Worm (Caenorhabditis elegans) whole organism, L2 larva: ENCODE measurements around the gene cox-16.

Source experiments
- C34F6.9 ChIP-seq: fragments of 150-350 bp; optimal IDR thresholded peaks from 2 replicates; lab custom pipeline; 2014; ENCODE audit warnings: missing biosample characterization, missing genetic modification characterization
- F13H6.1 ChIP-seq: sonication (generic microtip); optimal IDR thresholded peaks from 2 replicates; lab custom pipeline; 2016; ENCODE audit warnings: missing genetic modification characterization, missing compliant biosample characterization
- R02D3.7 ChIP-seq: fragments of 150-350 bp; optimal IDR thresholded peaks from 2 replicates; lab custom pipeline; 2014; ENCODE audit warnings: missing biosample characterization, missing genetic modification characterization
- Y55F3AM.14 ChIP-seq: fragments of 200-800 bp; sonication (Bioruptor generic); optimal IDR thresholded peaks from 2 replicates; lab custom pipeline; 2018; ENCODE audit warnings: mild to moderate bottlenecking, missing genetic modification characterization, missing compliant biosample characterization
- alr-1 ChIP-seq: fragments of 150-350 bp; optimal IDR thresholded peaks from 2 replicates; lab custom pipeline; 2014; ENCODE audit warnings: missing biosample characterization, missing genetic modification characterization
- aly-2 ChIP-seq: fragments of 150-350 bp; optimal IDR thresholded peaks from 2 replicates; lab custom pipeline; 2014; ENCODE audit warnings: missing biosample characterization, missing genetic modification characterization
- ama-1 ChIP-seq: fragments of 150-350 bp; optimal IDR thresholded peaks from 2 replicates; lab custom pipeline; 2018; ENCODE audit warnings: inconsistent platforms
- blmp-1 ChIP-seq: sonication (generic microtip); optimal IDR thresholded peaks from 2 replicates; lab custom pipeline; 2017; ENCODE audit warnings: missing genetic modification characterization, mild to moderate bottlenecking, missing compliant biosample characterization, antibody characterized with exemption, moderate library complexity; ENCODE audit not compliant: insufficient read depth
- ceh-16 ChIP-seq: fragments of 150-350 bp; optimal IDR thresholded peaks from 2 replicates; lab custom pipeline; 2014; ENCODE audit warnings: missing biosample characterization, missing genetic modification characterization
- elt-1 ChIP-seq: fragments of 150-350 bp; optimal IDR thresholded peaks from 2 replicates; lab custom pipeline; 2014; ENCODE audit warnings: missing biosample characterization, missing genetic modification characterization
- gmeb-1 ChIP-seq: fragments of 150-350 bp; optimal IDR thresholded peaks from 2 replicates; lab custom pipeline; 2014; ENCODE audit warnings: missing biosample characterization, missing genetic modification characterization
- lin-39 ChIP-seq: fragments of 150-350 bp; optimal IDR thresholded peaks from 2 replicates; lab custom pipeline; 2014; ENCODE audit warnings: missing biosample characterization, missing genetic modification reagents, missing genetic modification characterization
- lsy-2 ChIP-seq, 2 experiments: fragments of 150-350 bp in 1 of 2; sonication (generic microtip) in 1 of 2; optimal IDR thresholded peaks; 2 replicates each; lab custom pipeline; 2014 to 2017; ENCODE audit warnings: missing biosample characterization in 2 of 2, missing genetic modification characterization in 2 of 2
- mab-5 ChIP-seq: fragments of 150-350 bp; optimal IDR thresholded peaks from 2 replicates; lab custom pipeline; 2014; ENCODE audit warnings: missing biosample characterization, missing genetic modification characterization
- mbf-1 ChIP-seq: sonication (generic microtip); optimal IDR thresholded peaks from 2 replicates; lab custom pipeline; 2017; ENCODE audit warnings: missing biosample characterization, missing genetic modification characterization
- mdl-1 ChIP-seq, 2 experiments: fragments of 150-350 bp in 1 of 2; sonication (generic microtip) in 1 of 2; optimal IDR thresholded peaks; 2 replicates each; lab custom pipeline; 2017; ENCODE audit warnings: missing biosample characterization in 2 of 2, missing genetic modification characterization in 2 of 2
- nhr-11 ChIP-seq: fragments of 150-350 bp; optimal IDR thresholded peaks from 2 replicates; lab custom pipeline; 2014; ENCODE audit warnings: missing biosample characterization, missing genetic modification characterization
- nhr-12 ChIP-seq: fragments of 150-350 bp; optimal IDR thresholded peaks from 2 replicates; lab custom pipeline; 2014; ENCODE audit warnings: missing biosample characterization, missing genetic modification characterization
- nhr-129 ChIP-seq: fragments of 150-350 bp; optimal IDR thresholded peaks from 2 replicates; lab custom pipeline; 2014; ENCODE audit warnings: missing biosample characterization, missing genetic modification characterization
- nhr-21 ChIP-seq: fragments of 150-350 bp; optimal IDR thresholded peaks from 2 replicates; lab custom pipeline; 2014; ENCODE audit warnings: missing biosample characterization, missing genetic modification characterization
- nhr-23 ChIP-seq: fragments of 150-350 bp; optimal IDR thresholded peaks from 2 replicates; lab custom pipeline; 2014; ENCODE audit warnings: missing biosample characterization, missing genetic modification reagents, missing genetic modification characterization
- nhr-237 ChIP-seq: fragments of 150-350 bp; optimal IDR thresholded peaks from 2 replicates; lab custom pipeline; 2014; ENCODE audit warnings: missing biosample characterization, missing genetic modification characterization
- nhr-25 ChIP-seq: fragments of 150-350 bp; sonication (generic microtip); optimal IDR thresholded peaks from 3 replicates; lab custom pipeline; 2014; ENCODE audit warnings: missing biosample characterization, missing genetic modification characterization
- nhr-77 ChIP-seq: fragments of 150-350 bp; optimal IDR thresholded peaks from 2 replicates; lab custom pipeline; 2014; ENCODE audit warnings: missing biosample characterization, missing genetic modification characterization
- peb-1 ChIP-seq: fragments of 150-350 bp; optimal IDR thresholded peaks from 2 replicates; lab custom pipeline; 2014; ENCODE audit warnings: missing biosample characterization, missing genetic modification characterization
- sem-4 ChIP-seq: fragments of 150-350 bp; optimal IDR thresholded peaks from 2 replicates; lab custom pipeline; 2014; ENCODE audit warnings: missing biosample characterization, missing genetic modification reagents, missing genetic modification characterization
- skn-1 ChIP-seq: sonication (generic microtip); optimal IDR thresholded peaks from 2 replicates; lab custom pipeline; 2017; ENCODE audit warnings: missing biosample characterization, missing genetic modification characterization
- sma-3 ChIP-seq: sonication (generic microtip); optimal IDR thresholded peaks from 2 replicates; lab custom pipeline; 2016; ENCODE audit warnings: missing genetic modification reagents, missing genetic modification characterization, missing compliant biosample characterization
- sma-9 ChIP-seq, 2 experiments: fragments of 150-350 bp in 1 of 2; sonication (generic microtip) in 1 of 2; optimal IDR thresholded peaks; 2 replicates each; lab custom pipeline; 2014 to 2016; ENCODE audit warnings: missing genetic modification characterization in 2 of 2, mild to moderate bottlenecking in 1 of 2, missing biosample characterization in 1 of 2, missing compliant biosample characterization in 1 of 2, missing genetic modification reagents in 1 of 2, moderate library complexity in 1 of 2
- snpc-4 ChIP-seq: fragments of 150-350 bp; optimal IDR thresholded peaks from 2 replicates; lab custom pipeline; 2014; ENCODE audit warnings: missing biosample characterization, missing genetic modification characterization
- unc-39 ChIP-seq: fragments of 150-350 bp; optimal IDR thresholded peaks from 2 replicates; lab custom pipeline; 2014; ENCODE audit warnings: missing biosample characterization, missing genetic modification characterization
- unc-55 ChIP-seq: fragments of 150-350 bp; sonication (generic microtip); optimal IDR thresholded peaks from 3 replicates; lab custom pipeline; 2014; ENCODE audit warnings: missing biosample characterization, missing genetic modification reagents, missing genetic modification characterization
- unc-62 ChIP-seq: fragments of 150-350 bp; optimal IDR thresholded peaks from 2 replicates; lab custom pipeline; 2014; ENCODE audit warnings: missing biosample characterization, missing genetic modification reagents, missing genetic modification characterization
- ztf-1 ChIP-seq: fragments of 200-800 bp; sonication (Bioruptor generic); conservative IDR thresholded peaks from 2 replicates; pipeline ENCODE4 v1.3.6; 2022; ENCODE audit warnings: missing genetic modification characterization, missing compliant biosample characterization
- ztf-11 ChIP-seq: sonication (generic microtip); optimal IDR thresholded peaks from 2 replicates; lab custom pipeline; 2017; ENCODE audit warnings: missing biosample characterization, missing genetic modification characterization

cox-16 gene

ce11 chrV:5533755-5534154 lies 2.3 kb downstream of the cox-16 start, which contains the start of gene grl-1:
Gene grl-1, minus strand, starts transcription at chrV:5533855.
- TF ChIP-seq gmeb-1 (tag; lab: Kevin White, UChicago): no peak
- no peak for TF ChIP-seq alr-1 (tag; lab: Kevin White, UChicago)
- TF ChIP-seq C34F6.9: no peak
- TF ChIP-seq aly-2 (tag; lab: Kevin White, UChicago): no peak
- no peak for TF ChIP-seq lin-39 (tag; lab: Kevin White, UChicago)
- TF ChIP-seq nhr-11: no peak
- TF ChIP-seq sma-9 (GFP tag; optimal IDR thresholded peaks at IDR 0.05; lab: Kevin White, UChicago): no peak
- no peak for TF ChIP-seq sma-9 (tag; optimal IDR thresholded peaks at IDR 0.05; lab: Kevin White, UChicago)
- no peak for TF ChIP-seq sem-4 (tag; lab: Kevin White, UChicago)
- no peak for TF ChIP-seq Y55F3AM.14 (GFP tag; lab: Kevin White, UChicago)
- no peak for TF ChIP-seq nhr-12 (tag; lab: Kevin White, UChicago)
- no peak for TF ChIP-seq mbf-1
- no peak for TF ChIP-seq nhr-129
- TF ChIP-seq elt-1 (tag; lab: Kevin White, UChicago): no peak
- no peak for TF ChIP-seq unc-39
- no peak for TF ChIP-seq peb-1
- TF ChIP-seq lsy-2 (tag; optimal IDR thresholded peaks at IDR 0.05; lab: Kevin White, UChicago): no peak
- no peak for TF ChIP-seq nhr-77 (tag; lab: Kevin White, UChicago)
- no peak for TF ChIP-seq mab-5 (tag; lab: Kevin White, UChicago)
- no peak for TF ChIP-seq ztf-11 (tag; lab: Kevin White, UChicago)
- TF ChIP-seq, all 48 proteins: peak for 0

DNA sequence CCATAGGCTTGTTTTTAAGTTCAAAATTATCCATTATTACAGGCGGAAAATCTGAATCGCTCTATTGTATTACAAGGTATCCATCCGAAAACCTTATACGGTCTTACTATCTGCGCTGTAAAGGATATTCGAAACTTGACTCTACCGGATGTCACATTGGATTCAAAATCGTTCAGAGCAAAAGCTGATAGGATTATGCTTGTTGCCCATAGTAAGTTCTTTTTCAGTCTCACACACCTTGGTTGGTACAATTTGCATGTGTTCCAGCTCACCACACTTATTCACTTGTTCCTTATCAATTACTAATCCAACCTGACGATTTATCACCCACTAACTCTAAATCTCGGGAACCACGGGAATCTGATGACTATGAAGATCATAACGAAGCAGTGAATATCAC lies 8.3 kb downstream of the cox-16 start:
- TF ChIP-seq Y55F3AM.14 (GFP tag; lab: Kevin White, UChicago): peak; percentile 48
- TF ChIP-seq ztf-1 (GFP tag; lab: Robert Waterston, UW): no peak

DNA sequence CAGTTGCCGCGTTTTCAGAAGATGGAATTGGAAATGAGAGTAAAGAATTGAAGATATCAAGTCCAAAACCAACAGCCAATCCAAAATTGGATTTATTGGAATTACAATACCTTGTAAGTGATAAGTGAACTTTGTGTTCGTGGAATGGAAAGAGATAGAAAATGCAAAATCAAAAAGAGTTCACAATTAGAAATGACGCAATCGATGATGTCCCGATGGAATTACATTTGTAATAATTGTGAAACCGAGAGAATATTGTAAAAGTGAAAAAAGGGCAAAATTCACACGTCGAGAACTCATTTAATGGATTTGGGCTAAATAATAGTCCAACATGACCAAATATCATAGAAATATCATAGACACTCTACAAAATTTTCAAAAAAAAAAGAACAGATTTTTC lies 10.8 kb downstream of the cox-16 start:
- no peak for TF ChIP-seq lsy-2 (tag; optimal IDR thresholded peaks at IDR 0.05; lab: Kevin White, UChicago)
- TF ChIP-seq nhr-129: no peak
- no peak for TF ChIP-seq nhr-23 (tag; lab: Kevin White, UChicago)
- TF ChIP-seq mdl-1 (tag; optimal IDR thresholded peaks at IDR 0.05; lab: Kevin White, UChicago): no peak
- TF ChIP-seq sma-9 (GFP tag; optimal IDR thresholded peaks at IDR 0.05; lab: Kevin White, UChicago): no peak
- no peak for TF ChIP-seq sma-9 (tag; optimal IDR thresholded peaks at IDR 0.05; lab: Kevin White, UChicago)
- no peak for TF ChIP-seq sem-4 (tag; lab: Kevin White, UChicago)
- no peak for TF ChIP-seq unc-55 (GFP tag; lab: Kevin White, UChicago)
- no peak for TF ChIP-seq Y55F3AM.14 (GFP tag; lab: Kevin White, UChicago)
- TF ChIP-seq nhr-237: no peak
- no peak for TF ChIP-seq nhr-21
- TF ChIP-seq unc-39: no peak
- no peak for TF ChIP-seq ztf-11 (tag; lab: Kevin White, UChicago)
- no peak for TF ChIP-seq snpc-4 (tag; lab: Kevin White, UChicago)
- TF ChIP-seq unc-62 (GFP tag; lab: Kevin White, UChicago): no peak
- TF ChIP-seq gmeb-1 (tag; lab: Kevin White, UChicago): no peak
- no peak for TF ChIP-seq sma-3 (GFP tag; lab: Kevin White, UChicago)
- no peak for TF ChIP-seq R02D3.7 (tag; lab: Kevin White, UChicago)
- no peak for TF ChIP-seq F13H6.1 (tag; lab: Kevin White, UChicago)
- no peak for TF ChIP-seq nhr-77 (tag; lab: Kevin White, UChicago)
- TF ChIP-seq, all 48 proteins: peak for 0

ce11 chrV:5523260-5523659 lies 12.8 kb downstream of the cox-16 start:
- TF ChIP-seq nhr-129: peak; percentile 5
- TF ChIP-seq ama-1 (lab: Kevin White, UChicago): no peak
- peak; percentile 74 for TF ChIP-seq nhr-23 (tag; lab: Kevin White, UChicago)
- TF ChIP-seq sem-4 (tag; lab: Kevin White, UChicago): peak; percentile 26
- peak; percentile 19 for TF ChIP-seq blmp-1 (tag; lab: Kevin White, UChicago)
- TF ChIP-seq Y55F3AM.14 (GFP tag; lab: Kevin White, UChicago): no peak
- TF ChIP-seq sma-9 (GFP tag; optimal IDR thresholded peaks at IDR 0.05; lab: Kevin White, UChicago): peak; percentile 49
- no peak for TF ChIP-seq sma-9 (tag; optimal IDR thresholded peaks at IDR 0.05; lab: Kevin White, UChicago)
- peak; percentile 94 for TF ChIP-seq ceh-16 (tag; lab: Kevin White, UChicago)
- TF ChIP-seq elt-1 (tag; lab: Kevin White, UChicago): peak; percentile 96
- TF ChIP-seq skn-1 (tag; lab: Kevin White, UChicago): no peak
- peak; percentile 43 for TF ChIP-seq nhr-25 (tag; lab: Kevin White, UChicago)
